Fruit fly (Drosophila melanogaster) whole organism, embryonic: ENCODE results near the gene Sec5.

Source experiments
- Abd-B ChIP-seq: fragments of 200-800 bp; sonication (Bioruptor generic); optimal IDR thresholded peaks from 2 replicates; lab custom pipeline; 2018; ENCODE audit warnings: missing biosample characterization, mild to moderate bottlenecking, missing genetic modification characterization, moderate library complexity
- Antp ChIP-seq: fragments of 200-800 bp; sonication (Bioruptor generic); optimal IDR thresholded peaks from 3 replicates; lab custom pipeline; 2016; ENCODE audit warnings: missing biosample characterization, missing genetic modification characterization
- Atf3 ChIP-seq: fragments of 200-800 bp; sonication (Bioruptor generic); optimal IDR thresholded peaks from 3 replicates; lab custom pipeline; 2016; ENCODE audit warnings: missing biosample characterization, missing genetic modification characterization
- Bgb ChIP-seq: fragments of 200-800 bp; sonication (Bioruptor generic); IDR thresholded peaks from 2 replicates; pipeline ENCODE4 v1.3.6; 2022; ENCODE audit warnings: missing biosample characterization, missing genetic modification characterization; ENCODE audit not compliant: partially characterized antibody
- CG11696 ChIP-seq: fragments of 200-800 bp; sonication (Bioruptor generic); IDR thresholded peaks from 2 replicates; pipeline ENCODE4 v1.3.6; 2022; ENCODE audit warnings: missing biosample characterization, missing genetic modification characterization
- CG12071 ChIP-seq: fragments of 200-800 bp; sonication (Bioruptor generic); optimal IDR thresholded peaks from 3 replicates; lab custom pipeline; 2018; ENCODE audit warnings: missing biosample characterization, mild to moderate bottlenecking, missing genetic modification characterization
- CG13894 ChIP-seq: fragments of 200-800 bp; sonication (Bioruptor generic); optimal IDR thresholded peaks from 3 replicates; lab custom pipeline; 2018; ENCODE audit warnings: missing biosample characterization, mild to moderate bottlenecking, missing genetic modification characterization, moderate library complexity
- CG14050 ChIP-seq: fragments of 200-800 bp; sonication (Bioruptor generic); IDR thresholded peaks from 3 replicates; pipeline ENCODE4 v1.3.6; 2022; ENCODE audit warnings: missing biosample characterization, missing genetic modification characterization
- CG15269 ChIP-seq: fragments of 200-800 bp; sonication (Bioruptor generic); optimal IDR thresholded peaks from 2 replicates; lab custom pipeline; 2018; ENCODE audit warnings: missing biosample characterization, mild to moderate bottlenecking, missing genetic modification characterization, moderate library complexity
- CG15514 ChIP-seq: fragments of 200-800 bp; sonication (Bioruptor generic); optimal IDR thresholded peaks from 3 replicates; lab custom pipeline; 2017; ENCODE audit warnings: missing biosample characterization, missing genetic modification characterization, mild to moderate bottlenecking, moderate library complexity, missing genetic modification reagents
- CG17328 ChIP-seq: fragments of 200-800 bp; sonication (Bioruptor generic); IDR thresholded peaks from 2 replicates; pipeline ENCODE4 v1.3.6; 2022; ENCODE audit warnings: missing biosample characterization, missing genetic modification characterization
- CG2129 ChIP-seq: fragments of 200-800 bp; sonication (Bioruptor generic); IDR thresholded peaks from 2 replicates; pipeline ENCODE4 v1.3.6; 2022; ENCODE audit warnings: missing biosample characterization, missing genetic modification characterization; ENCODE audit not compliant: partially characterized antibody
- CG31365 ChIP-seq: fragments of 200-800 bp; sonication (Bioruptor generic); optimal IDR thresholded peaks from 2 replicates; lab custom pipeline; 2018; ENCODE audit warnings: missing biosample characterization, mild to moderate bottlenecking, missing genetic modification characterization
- CG32532 ChIP-seq: fragments of 200-800 bp; sonication (Bioruptor generic); IDR thresholded peaks from 2 replicates; pipeline ENCODE4 v1.3.6; 2022; ENCODE audit warnings: missing biosample characterization, missing genetic modification characterization
- CG34376 ChIP-seq: fragments of 200-800 bp; sonication (Bioruptor generic); optimal IDR thresholded peaks from 2 replicates; lab custom pipeline; 2018; ENCODE audit warnings: missing biosample characterization, mild to moderate bottlenecking, missing genetic modification characterization
- CG42726 ChIP-seq: fragments of 200-800 bp; sonication (Bioruptor generic); IDR thresholded peaks from 2 replicates; pipeline ENCODE4 v1.3.6; 2022; ENCODE audit warnings: missing biosample characterization, missing genetic modification characterization; ENCODE audit not compliant: partially characterized antibody
- CG7786 ChIP-seq: fragments of 200-800 bp; sonication (Bioruptor generic); optimal IDR thresholded peaks from 2 replicates; lab custom pipeline; 2016; ENCODE audit warnings: missing biosample characterization, missing genetic modification characterization
- CG7839 ChIP-seq: fragments of 200-800 bp; sonication (Bioruptor generic); optimal IDR thresholded peaks from 3 replicates; lab custom pipeline; 2018; ENCODE audit warnings: missing biosample characterization, mild to moderate bottlenecking, missing genetic modification characterization, moderate library complexity
- CG8388 ChIP-seq: fragments of 200-800 bp; sonication (Bioruptor generic); optimal IDR thresholded peaks from 2 replicates; lab custom pipeline; 2019; ENCODE audit warnings: missing biosample characterization, mild to moderate bottlenecking, missing genetic modification characterization, moderate library complexity
- CG9437 ChIP-seq: fragments of 200-800 bp; sonication (Bioruptor generic); optimal IDR thresholded peaks from 2 replicates; lab custom pipeline; 2018; ENCODE audit warnings: missing biosample characterization, mild to moderate bottlenecking, missing genetic modification characterization
- Deaf1 ChIP-seq: fragments of 200-800 bp; optimal IDR thresholded peaks from 3 replicates; lab custom pipeline; 2019; ENCODE audit warnings: missing biosample characterization, mild to moderate bottlenecking, missing genetic modification characterization, moderate library complexity
- Lhr ChIP-seq: fragments of 200-800 bp; sonication (Bioruptor generic); optimal IDR thresholded peaks from 3 replicates; lab custom pipeline; 2017; ENCODE audit warnings: mild to moderate bottlenecking, missing biosample characterization, missing genetic modification reagents, missing genetic modification characterization
- Nf-YB ChIP-seq: fragments of 200-800 bp; sonication (Bioruptor generic); optimal IDR thresholded peaks from 3 replicates; lab custom pipeline; 2019; ENCODE audit warnings: missing biosample characterization, mild to moderate bottlenecking, missing genetic modification characterization, moderate library complexity
- TFAM ChIP-seq: fragments of 200-800 bp; sonication (Bioruptor generic); optimal IDR thresholded peaks from 2 replicates; lab custom pipeline; 2017; ENCODE audit warnings: missing biosample characterization, missing genetic modification characterization, inconsistent platforms
- Trl ChIP-seq, 3 experiments: fragments of >200 bp in 2 of 3; fragments of 200-800 bp in 1 of 3; sonication (Bioruptor generic) in 1 of 3; optimal IDR thresholded peaks; 2 replicates in 1 of 3; 3 replicates in 2 of 3; lab custom pipeline; 2016 to 2017; ENCODE audit warnings: missing biosample characterization in 1 of 3, missing genetic modification characterization in 1 of 3
- Usf ChIP-seq: fragments of 200-800 bp; sonication (Bioruptor generic); optimal IDR thresholded peaks from 2 replicates; lab custom pipeline; 2017; ENCODE audit warnings: missing genotype, missing biosample characterization, missing genetic modification characterization
- Xrp1 ChIP-seq: fragments of 200-800 bp; sonication (Bioruptor generic); IDR thresholded peaks from 2 replicates; pipeline ENCODE4 v1.3.6; 2022; ENCODE audit warnings: missing biosample characterization, missing genetic modification characterization
- YL-1 ChIP-seq: fragments of 200-800 bp; sonication (Bioruptor generic); optimal IDR thresholded peaks from 3 replicates; lab custom pipeline; 2017; ENCODE audit warnings: missing biosample characterization, mild to moderate bottlenecking, missing genetic modification characterization
- aop ChIP-seq: fragments of 200-800 bp; sonication (Bioruptor generic); IDR thresholded peaks from 2 replicates; pipeline ENCODE4 v1.3.6; 2022; ENCODE audit warnings: missing biosample characterization, missing genetic modification characterization
- bab2 ChIP-seq: fragments of 200-800 bp; sonication (Bioruptor generic); optimal IDR thresholded peaks from 2 replicates; lab custom pipeline; 2016; ENCODE audit warnings: missing biosample characterization, missing genetic modification characterization
- croc ChIP-seq: fragments of 200-800 bp; sonication (Bioruptor generic); conservative IDR thresholded peaks from 3 replicates; pipeline ENCODE4 v1.3.6; 2022; ENCODE audit warnings: missing biosample characterization, missing genetic modification characterization
- crol ChIP-seq: fragments of 200-800 bp; sonication (Bioruptor generic); IDR thresholded peaks from 2 replicates; pipeline ENCODE4 v1.3.6; 2022; ENCODE audit warnings: missing biosample characterization, missing genetic modification characterization
- fd3F ChIP-seq: fragments of 200-800 bp; sonication (Bioruptor generic); optimal IDR thresholded peaks from 2 replicates; lab custom pipeline; 2018; ENCODE audit warnings: missing biosample characterization, mild to moderate bottlenecking, missing genetic modification characterization, moderate library complexity
- fd64A ChIP-seq: fragments of 200-800 bp; sonication (Bioruptor generic); optimal IDR thresholded peaks from 3 replicates; lab custom pipeline; 2018; ENCODE audit warnings: missing biosample characterization, mild to moderate bottlenecking, missing genetic modification characterization
- ftz-f1 ChIP-seq: fragments of 200-800 bp; sonication (Bioruptor generic); optimal IDR thresholded peaks from 2 replicates; lab custom pipeline; 2016; ENCODE audit warnings: missing biosample characterization, missing genetic modification characterization
- gem ChIP-seq: fragments of 200-800 bp; sonication (Bioruptor generic); optimal IDR thresholded peaks from 2 replicates; lab custom pipeline; 2019; ENCODE audit warnings: missing biosample characterization, mild to moderate bottlenecking, missing genetic modification characterization, moderate library complexity
- gfzf ChIP-seq: fragments of 200-800 bp; sonication (Bioruptor generic); optimal IDR thresholded peaks from 2 replicates; lab custom pipeline; 2016; ENCODE audit warnings: missing biosample characterization, mild to moderate bottlenecking, missing genetic modification characterization, moderate library complexity
- gro ChIP-seq: fragments of 200-800 bp; sonication (Bioruptor generic); optimal IDR thresholded peaks from 2 replicates; lab custom pipeline; 2016; ENCODE audit warnings: missing biosample characterization, missing genetic modification characterization
- gt ChIP-seq: fragments of 200-800 bp; sonication (Bioruptor generic); IDR thresholded peaks from 2 replicates; pipeline ENCODE4 v1.3.6; 2022; ENCODE audit warnings: missing biosample characterization, missing genetic modification characterization
- kah ChIP-seq: fragments of 200-800 bp; sonication (Bioruptor generic); optimal IDR thresholded peaks from 2 replicates; lab custom pipeline; 2018; ENCODE audit warnings: missing biosample characterization, mild to moderate bottlenecking, missing genetic modification characterization
- mld ChIP-seq: fragments of 200-800 bp; sonication (Bioruptor generic); IDR thresholded peaks from 3 replicates; pipeline ENCODE4 v1.3.6; 2022; ENCODE audit warnings: missing biosample characterization, missing genetic modification characterization; ENCODE audit not compliant: partially characterized antibody
- odd ChIP-seq: fragments of 200-800 bp; sonication (Bioruptor generic); optimal IDR thresholded peaks from 2 replicates; lab custom pipeline; 2017; ENCODE audit warnings: missing biosample characterization, mild to moderate bottlenecking, missing genetic modification characterization
- org-1 ChIP-seq: fragments of 200-800 bp; sonication (Bioruptor generic); optimal IDR thresholded peaks from 2 replicates; lab custom pipeline; 2017; ENCODE audit warnings: missing biosample characterization, missing genetic modification characterization
- peb ChIP-seq: fragments of 200-800 bp; sonication (Bioruptor generic); IDR thresholded peaks from 2 replicates; pipeline ENCODE4 v1.3.6; 2022; ENCODE audit warnings: missing biosample characterization, missing genetic modification characterization
- salm ChIP-seq: fragments of 200-800 bp; sonication (Bioruptor generic); optimal IDR thresholded peaks from 2 replicates; lab custom pipeline; 2018; ENCODE audit warnings: missing biosample characterization, mild to moderate bottlenecking, missing genetic modification characterization
- sc ChIP-seq, 3 experiments: fragments of >200 bp in 2 of 3; fragments of 200-800 bp in 1 of 3; sonication (Bioruptor generic) in 1 of 3; optimal IDR thresholded peaks; 2 replicates in 2 of 3; 3 replicates in 1 of 3; lab custom pipeline; 2017; ENCODE audit warnings: mild to moderate bottlenecking in 1 of 3, missing biosample characterization in 1 of 3, missing genetic modification characterization in 1 of 3, missing genetic modification reagents in 1 of 3
- seq ChIP-seq: fragments of 200-800 bp; sonication (Bioruptor generic); IDR thresholded peaks from 2 replicates; pipeline ENCODE4 v1.3.6; 2022; ENCODE audit warnings: missing biosample characterization, missing genetic modification characterization

The Sec5 gene

DNA sequence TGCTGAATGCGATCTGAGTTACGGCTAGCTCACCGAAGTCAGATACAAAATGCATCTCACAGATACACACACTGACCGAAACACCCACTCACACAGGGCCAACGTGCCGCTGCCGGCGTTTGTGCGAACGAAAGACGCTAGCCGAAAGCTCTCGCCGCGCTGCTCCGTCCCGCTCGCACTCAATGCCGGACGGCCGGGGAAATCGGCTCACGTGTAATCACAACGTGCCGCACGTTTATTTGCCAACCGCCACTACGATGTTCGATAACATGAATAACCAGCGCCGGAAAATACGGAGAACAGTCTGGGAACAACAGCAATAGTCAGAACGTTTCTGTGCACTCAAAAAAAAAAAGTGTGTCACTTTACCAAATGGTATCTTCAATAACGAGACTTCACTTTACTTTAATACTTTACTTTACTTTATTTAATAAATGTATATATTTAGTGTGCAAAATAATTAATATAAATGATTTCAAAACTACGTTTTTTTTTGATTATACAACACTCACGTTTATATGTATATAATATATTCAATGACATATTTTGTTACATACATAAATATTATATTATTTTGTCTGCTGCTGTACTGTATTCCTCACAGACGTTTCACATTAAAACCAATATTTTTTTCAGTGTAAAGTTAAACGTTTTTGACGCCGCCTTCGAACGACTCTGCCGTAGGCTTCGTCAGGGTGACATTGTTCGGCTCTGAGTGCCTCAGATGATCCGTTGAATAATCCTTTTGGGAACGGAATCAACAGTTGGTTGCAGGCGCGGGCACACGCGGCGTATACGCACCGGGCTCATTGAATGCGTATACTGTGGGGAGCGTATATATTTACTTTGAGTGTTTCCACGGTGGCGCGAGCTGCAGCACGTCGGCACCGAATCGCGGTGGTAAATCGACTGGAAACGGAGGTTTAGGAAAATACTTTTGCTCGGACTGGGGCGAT lies 50.4 kb downstream of the Sec5 start, which contains the start of gene tim (continued):
- TF ChIP-seq CG11696 (GFP tag; lab: Robert Waterston, UW) (no peak), peb (GFP tag; lab: Robert Waterston, UW) (no peak), croc (GFP tag; lab: Robert Waterston, UW) (no peak), seq (peak; percentile 37; the same call in 1 of the 2 replicates), CG42726 (GFP tag; lab: Robert Waterston, UW) (0 out of 2 replicates have a peak, but pooled peaks have one; percentile 24), CG32532 (GFP tag; lab: Robert Waterston, UW) (no peak), TFAM (no peak), ftz-f1 (GFP tag; lab: Kevin White, UChicago) (no peak), Usf (GFP tag; lab: Kevin White, UChicago) (no peak), Lhr (GFP tag; lab: Kevin White, UChicago) (no peak), CG13894 (no peak), gem (tag; lab: Kevin White, UChicago) (no peak), CG7839 (tag; lab: Kevin White, UChicago) (no peak), aop (GFP tag; lab: Robert Waterston, UW) (no peak), Antp (GFP tag; lab: Kevin White, UChicago) (no peak), Atf3 (GFP tag; lab: Kevin White, UChicago) (no peak), CG9437 (GFP tag; lab: Kevin White, UChicago) (peak; percentile 73), CG12071 (GFP tag; lab: Kevin White, UChicago) (no peak), gt (GFP tag; lab: Robert Waterston, UW) (no peak), fd3F (no peak), Xrp1 (GFP tag; lab: Robert Waterston, UW) (0 out of 2 replicates have a peak, but pooled peaks have one; percentile 16), YL-1 (GFP tag; lab: Kevin White, UChicago) (no peak), CG7786 (GFP tag; lab: Kevin White, UChicago) (no peak), Trl (optimal IDR thresholded peaks at IDR 0.05; lab: Kevin White, UChicago) (no peak), Trl (GFP tag; optimal IDR thresholded peaks at IDR 0.05; lab: Kevin White, UChicago) (no peak), CG14050 (GFP tag; lab: Robert Waterston, UW) (no peak), crol (GFP tag; lab: Robert Waterston, UW) (0 out of 2 replicates have a peak, but pooled peaks have one; percentile 32), Deaf1 (tag; lab: Kevin White, UChicago) (peak; percentile 72), CG15514 (GFP tag; lab: Kevin White, UChicago) (peak; percentile 20), fd64A (GFP tag; lab: Kevin White, UChicago) (no peak), sc (optimal IDR thresholded peaks at IDR 0.05; lab: Kevin White, UChicago) (no peak), sc (GFP tag; optimal IDR thresholded peaks at IDR 0.05; lab: Kevin White, UChicago) (no peak), Abd-B (GFP tag; lab: Kevin White, UChicago) (no peak), gro (GFP tag; lab: Kevin White, UChicago) (no peak), salm (tag; lab: Kevin White, UChicago) (peak; percentile 1), Nf-YB (peak; percentile 28), odd (GFP tag; lab: Kevin White, UChicago) (peak; percentile 36), bab2 (GFP tag; lab: Kevin White, UChicago) (no peak), CG17328 (GFP tag; lab: Robert Waterston, UW) (no peak), Bgb (GFP tag; lab: Robert Waterston, UW) (peak; percentile 28; the same call in 1 of the 2 replicates), mld (no peak), CG34376 (no peak), CG2129 (GFP tag; lab: Robert Waterston, UW) (no peak), CG8388 (peak; percentile 27), org-1 (peak; percentile 43), gfzf (GFP tag; lab: Kevin White, UChicago) (no peak), CG15269 (tag; lab: Kevin White, UChicago) (no peak), kah (GFP tag; lab: Kevin White, UChicago) (peak; percentile 75), CG31365 (tag; lab: Kevin White, UChicago) (no peak)
